Worm (Caenorhabditis elegans) whole organism, L1 larva: Measurements from ENCODE around the gene F57G12.2.

Experiments used
- C16A3.4 ChIP-seq: fragments of 150-350 bp; optimal IDR thresholded peaks from 2 replicates; lab custom pipeline; 2014; ENCODE audit warnings: missing biosample characterization, missing genetic modification characterization
- blmp-1 ChIP-seq: fragments of 150-350 bp; optimal IDR thresholded peaks from 2 replicates; lab custom pipeline; 2014; ENCODE audit warnings: missing biosample characterization, missing genetic modification characterization
- ceh-90 ChIP-seq: sonication (generic microtip); optimal IDR thresholded peaks from 2 replicates; lab custom pipeline; 2016; ENCODE audit warnings: missing genetic modification characterization, missing compliant biosample characterization
- elt-2 ChIP-seq: sonication (generic microtip); optimal IDR thresholded peaks from 2 replicates; lab custom pipeline; 2016; ENCODE audit warnings: missing genetic modification characterization, mild to moderate bottlenecking, inconsistent platforms, missing compliant biosample characterization, missing genetic modification reagents
- fkh-8 ChIP-seq: sonication (generic microtip); optimal IDR thresholded peaks from 2 replicates; lab custom pipeline; 2016; ENCODE audit warnings: mild to moderate bottlenecking, missing genetic modification characterization, missing compliant biosample characterization
- hpl-2 ChIP-seq: fragments of 150-350 bp; optimal IDR thresholded peaks from 2 replicates; lab custom pipeline; 2014; ENCODE audit warnings: missing biosample characterization, missing genetic modification reagents, missing genetic modification characterization
- mep-1 ChIP-seq: fragments of 150-350 bp; optimal IDR thresholded peaks from 2 replicates; lab custom pipeline; 2014; ENCODE audit warnings: missing biosample characterization, missing genetic modification characterization
- nhr-11 ChIP-seq: fragments of 150-350 bp; optimal IDR thresholded peaks from 2 replicates; lab custom pipeline; 2014; ENCODE audit warnings: missing biosample characterization, missing genetic modification characterization
- nhr-19 ChIP-seq: fragments of 200-800 bp; sonication (Bioruptor generic); conservative IDR thresholded peaks from 2 replicates; pipeline ENCODE4 v1.3.6; 2022; ENCODE audit warnings: missing genetic modification characterization, missing compliant biosample characterization
- nhr-71 ChIP-seq: sonication (generic microtip); optimal IDR thresholded peaks from 2 replicates; lab custom pipeline; 2016; ENCODE audit warnings: mild to moderate bottlenecking, missing genetic modification characterization, moderate library complexity, missing compliant biosample characterization
- skn-1 ChIP-seq: fragments of 150-350 bp; optimal IDR thresholded peaks from 2 replicates; lab custom pipeline; 2014; ENCODE audit warnings: missing biosample characterization, missing genetic modification characterization
- snpc-4 ChIP-seq: fragments of 150-350 bp; optimal IDR thresholded peaks from 2 replicates; lab custom pipeline; 2014; ENCODE audit warnings: missing biosample characterization, missing genetic modification characterization
- ztf-11 ChIP-seq, 2 experiments: sonication (generic microtip); optimal IDR thresholded peaks; 2 replicates each; lab custom pipeline; 2016 to 2017; ENCODE audit warnings: missing genetic modification characterization in 2 of 2, missing biosample characterization in 1 of 2, missing compliant biosample characterization in 1 of 2

F57G12.2 gene

ce11 chrX:12108517-12109216 is 51.2 kb downstream of the F57G12.2 start, which contains the start of the genes W03G11.2 and lgc-13:
TSS of gene W03G11.2 (minus strand) at chrX:12108617.
TSS of gene lgc-13 (plus strand) at chrX:12109166.
- TF ChIP-seq hpl-2 (GFP tag; lab: Kevin White, UChicago): no peak
- no peak for TF ChIP-seq skn-1 (tag; lab: Kevin White, UChicago)
- no peak for TF ChIP-seq ztf-11 (tag; optimal IDR thresholded peaks at IDR 0.05; lab: Kevin White, UChicago)
- no peak for TF ChIP-seq elt-2
- TF ChIP-seq fkh-8: no peak
- TF ChIP-seq nhr-19 (GFP tag; lab: Robert Waterston, UW): no peak
- TF ChIP-seq snpc-4: no peak
- TF ChIP-seq mep-1 (tag; lab: Kevin White, UChicago): no peak
- no peak for TF ChIP-seq blmp-1 (tag; lab: Kevin White, UChicago)
- TF ChIP-seq C16A3.4 (tag; lab: Kevin White, UChicago): no peak
- TF ChIP-seq nhr-11 (tag; lab: Kevin White, UChicago): no peak
- no peak for TF ChIP-seq nhr-71
- TF ChIP-seq ceh-90: no peak
